Worm (Caenorhabditis elegans) whole organism, L2 larva: ENCODE data around the gene pqn-70.

Experiments used
- C34F6.9 ChIP-seq: fragments of 150-350 bp; optimal IDR thresholded peaks from 2 replicates; lab custom pipeline; 2014; ENCODE audit warnings: missing biosample characterization, missing genetic modification characterization
- F13H6.1 ChIP-seq: sonication (generic microtip); optimal IDR thresholded peaks from 2 replicates; lab custom pipeline; 2016; ENCODE audit warnings: missing genetic modification characterization, missing compliant biosample characterization
- R02D3.7 ChIP-seq: fragments of 150-350 bp; optimal IDR thresholded peaks from 2 replicates; lab custom pipeline; 2014; ENCODE audit warnings: missing biosample characterization, missing genetic modification characterization
- Y55F3AM.14 ChIP-seq: fragments of 200-800 bp; sonication (Bioruptor generic); optimal IDR thresholded peaks from 2 replicates; lab custom pipeline; 2018; ENCODE audit warnings: mild to moderate bottlenecking, missing genetic modification characterization, missing compliant biosample characterization
- ZK546.5 ChIP-seq: sonication (generic microtip); optimal IDR thresholded peaks from 2 replicates; lab custom pipeline; 2017; ENCODE audit warnings: missing biosample characterization, missing genetic modification characterization
- alr-1 ChIP-seq: fragments of 150-350 bp; optimal IDR thresholded peaks from 2 replicates; lab custom pipeline; 2014; ENCODE audit warnings: missing biosample characterization, missing genetic modification characterization
- aly-2 ChIP-seq: fragments of 150-350 bp; optimal IDR thresholded peaks from 2 replicates; lab custom pipeline; 2014; ENCODE audit warnings: missing biosample characterization, missing genetic modification characterization
- ama-1 ChIP-seq: fragments of 150-350 bp; optimal IDR thresholded peaks from 2 replicates; lab custom pipeline; 2018; ENCODE audit warnings: inconsistent platforms
- blmp-1 ChIP-seq: sonication (generic microtip); optimal IDR thresholded peaks from 2 replicates; lab custom pipeline; 2017; ENCODE audit warnings: missing genetic modification characterization, mild to moderate bottlenecking, missing compliant biosample characterization, antibody characterized with exemption, moderate library complexity; ENCODE audit not compliant: insufficient read depth
- ceh-82 ChIP-seq: fragments of 150-350 bp; optimal IDR thresholded peaks from 2 replicates; lab custom pipeline; 2014; ENCODE audit warnings: missing biosample characterization, missing genetic modification characterization
- dmd-4 ChIP-seq: sonication (generic microtip); optimal IDR thresholded peaks from 2 replicates; lab custom pipeline; 2017; ENCODE audit warnings: missing biosample characterization, missing genetic modification characterization
- egl-27 ChIP-seq: sonication (generic microtip); optimal IDR thresholded peaks from 3 replicates; lab custom pipeline; 2017; ENCODE audit warnings: missing biosample characterization, missing genetic modification reagents, missing genetic modification characterization
- elt-1 ChIP-seq: fragments of 150-350 bp; optimal IDR thresholded peaks from 2 replicates; lab custom pipeline; 2014; ENCODE audit warnings: missing biosample characterization, missing genetic modification characterization
- elt-3 ChIP-seq: sonication (generic microtip); optimal IDR thresholded peaks from 2 replicates; lab custom pipeline; 2017; ENCODE audit warnings: missing biosample characterization, missing genetic modification characterization
- fos-1 ChIP-seq: fragments of 150-350 bp; optimal IDR thresholded peaks from 2 replicates; lab custom pipeline; 2014; ENCODE audit warnings: missing biosample characterization, missing genetic modification characterization
- lin-13 ChIP-seq: fragments of 150-350 bp; optimal IDR thresholded peaks from 2 replicates; lab custom pipeline; 2014; ENCODE audit warnings: missing biosample characterization, missing genetic modification reagents, missing genetic modification characterization
- lin-39 ChIP-seq: fragments of 150-350 bp; optimal IDR thresholded peaks from 2 replicates; lab custom pipeline; 2014; ENCODE audit warnings: missing biosample characterization, missing genetic modification reagents, missing genetic modification characterization
- lsy-2 ChIP-seq, 2 experiments: fragments of 150-350 bp in 1 of 2; sonication (generic microtip) in 1 of 2; optimal IDR thresholded peaks; 2 replicates each; lab custom pipeline; 2014 to 2017; ENCODE audit warnings: missing biosample characterization in 2 of 2, missing genetic modification characterization in 2 of 2
- mab-5 ChIP-seq: fragments of 150-350 bp; optimal IDR thresholded peaks from 2 replicates; lab custom pipeline; 2014; ENCODE audit warnings: missing biosample characterization, missing genetic modification characterization
- mbf-1 ChIP-seq: sonication (generic microtip); optimal IDR thresholded peaks from 2 replicates; lab custom pipeline; 2017; ENCODE audit warnings: missing biosample characterization, missing genetic modification characterization
- mdl-1 ChIP-seq, 2 experiments: fragments of 150-350 bp in 1 of 2; sonication (generic microtip) in 1 of 2; optimal IDR thresholded peaks; 2 replicates each; lab custom pipeline; 2017; ENCODE audit warnings: missing biosample characterization in 2 of 2, missing genetic modification characterization in 2 of 2
- nhr-10 ChIP-seq: sonication (generic microtip); optimal IDR thresholded peaks from 2 replicates; lab custom pipeline; 2017; ENCODE audit warnings: missing biosample characterization, missing genetic modification characterization
- nhr-11 ChIP-seq: fragments of 150-350 bp; optimal IDR thresholded peaks from 2 replicates; lab custom pipeline; 2014; ENCODE audit warnings: missing biosample characterization, missing genetic modification characterization
- nhr-12 ChIP-seq: fragments of 150-350 bp; optimal IDR thresholded peaks from 2 replicates; lab custom pipeline; 2014; ENCODE audit warnings: missing biosample characterization, missing genetic modification characterization
- nhr-129 ChIP-seq: fragments of 150-350 bp; optimal IDR thresholded peaks from 2 replicates; lab custom pipeline; 2014; ENCODE audit warnings: missing biosample characterization, missing genetic modification characterization
- nhr-21 ChIP-seq: fragments of 150-350 bp; optimal IDR thresholded peaks from 2 replicates; lab custom pipeline; 2014; ENCODE audit warnings: missing biosample characterization, missing genetic modification characterization
- nhr-23 ChIP-seq: fragments of 150-350 bp; optimal IDR thresholded peaks from 2 replicates; lab custom pipeline; 2014; ENCODE audit warnings: missing biosample characterization, missing genetic modification reagents, missing genetic modification characterization
- nhr-237 ChIP-seq: fragments of 150-350 bp; optimal IDR thresholded peaks from 2 replicates; lab custom pipeline; 2014; ENCODE audit warnings: missing biosample characterization, missing genetic modification characterization
- nhr-77 ChIP-seq: fragments of 150-350 bp; optimal IDR thresholded peaks from 2 replicates; lab custom pipeline; 2014; ENCODE audit warnings: missing biosample characterization, missing genetic modification characterization
- peb-1 ChIP-seq: fragments of 150-350 bp; optimal IDR thresholded peaks from 2 replicates; lab custom pipeline; 2014; ENCODE audit warnings: missing biosample characterization, missing genetic modification characterization
- sem-4 ChIP-seq: fragments of 150-350 bp; optimal IDR thresholded peaks from 2 replicates; lab custom pipeline; 2014; ENCODE audit warnings: missing biosample characterization, missing genetic modification reagents, missing genetic modification characterization
- sma-3 ChIP-seq: sonication (generic microtip); optimal IDR thresholded peaks from 2 replicates; lab custom pipeline; 2016; ENCODE audit warnings: missing genetic modification reagents, missing genetic modification characterization, missing compliant biosample characterization
- sma-9 ChIP-seq, 2 experiments: fragments of 150-350 bp in 1 of 2; sonication (generic microtip) in 1 of 2; optimal IDR thresholded peaks; 2 replicates each; lab custom pipeline; 2014 to 2016; ENCODE audit warnings: missing genetic modification characterization in 2 of 2, mild to moderate bottlenecking in 1 of 2, missing biosample characterization in 1 of 2, missing compliant biosample characterization in 1 of 2, missing genetic modification reagents in 1 of 2, moderate library complexity in 1 of 2
- snpc-4 ChIP-seq: fragments of 150-350 bp; optimal IDR thresholded peaks from 2 replicates; lab custom pipeline; 2014; ENCODE audit warnings: missing biosample characterization, missing genetic modification characterization
- unc-62 ChIP-seq: fragments of 150-350 bp; optimal IDR thresholded peaks from 2 replicates; lab custom pipeline; 2014; ENCODE audit warnings: missing biosample characterization, missing genetic modification reagents, missing genetic modification characterization
- ztf-11 ChIP-seq: sonication (generic microtip); optimal IDR thresholded peaks from 2 replicates; lab custom pipeline; 2017; ENCODE audit warnings: missing biosample characterization, missing genetic modification characterization
- ztf-4 ChIP-seq: fragments of 150-350 bp; optimal IDR thresholded peaks from 2 replicates; lab custom pipeline; 2014; ENCODE audit warnings: missing biosample characterization, missing genetic modification characterization

The pqn-70 gene

DNA sequence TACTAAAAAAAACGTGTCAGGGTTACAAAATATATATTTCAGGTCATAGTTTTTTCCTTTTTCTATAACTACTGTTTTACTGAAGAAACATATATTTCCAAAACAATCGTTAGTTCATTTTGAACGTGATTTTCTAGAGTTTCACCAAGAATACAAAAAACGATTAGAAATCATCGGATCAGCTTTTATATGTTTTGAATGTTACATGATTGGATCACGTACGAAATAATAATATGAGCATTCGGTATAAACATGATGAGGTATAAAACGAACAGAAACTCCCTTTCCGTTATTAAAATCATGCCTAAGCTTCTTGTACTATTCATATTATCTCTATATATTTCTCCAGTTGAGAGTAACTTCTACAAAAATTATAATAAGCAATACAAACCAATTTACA is 44.3 kb upstream of the pqn-70 start, which contains the start of gene clec-223:
Gene clec-223, plus strand, starts transcription at position 301 of the 400 bp plus-strand sequence.
- no peak for TF ChIP-seq snpc-4 (tag; lab: Kevin White, UChicago)
- no peak for TF ChIP-seq ZK546.5 (tag; lab: Kevin White, UChicago)
- no peak for TF ChIP-seq nhr-77
- no peak for TF ChIP-seq lin-13
- no peak for TF ChIP-seq C34F6.9

DNA sequence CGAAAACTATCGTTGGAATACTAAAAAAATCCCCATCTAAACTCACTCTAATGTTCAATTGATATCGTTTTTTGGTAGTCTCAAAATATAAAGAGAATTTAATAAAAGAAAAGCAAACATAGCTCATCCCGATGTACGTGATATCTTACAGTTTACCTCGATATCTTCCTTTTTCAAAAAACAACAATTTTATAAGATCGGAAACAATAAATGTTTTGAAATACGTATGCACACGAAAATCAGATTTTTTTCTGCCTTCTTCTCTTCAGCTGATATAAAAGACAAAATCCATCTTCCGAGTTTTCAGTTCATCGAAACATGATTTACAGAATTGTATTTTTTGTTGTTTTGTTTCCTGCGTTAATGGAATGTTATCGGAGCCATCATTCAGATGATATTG is 42.5 kb upstream of the pqn-70 start, which contains the start of gene clec-222:
Gene clec-222, plus strand, starts transcription at position 301 of the 400 bp plus-strand sequence.
- TF ChIP-seq elt-3 (tag; lab: Kevin White, UChicago), result no peak
- no peak for TF ChIP-seq nhr-129 (tag; lab: Kevin White, UChicago)
- no peak for TF ChIP-seq ztf-11 (tag; lab: Kevin White, UChicago)
- TF ChIP-seq ama-1 (lab: Kevin White, UChicago), result no peak
- TF ChIP-seq aly-2 (tag; lab: Kevin White, UChicago), result no peak
- no peak for TF ChIP-seq nhr-77
- no peak for TF ChIP-seq snpc-4 (tag; lab: Kevin White, UChicago)
- no peak for TF ChIP-seq Y55F3AM.14
- no peak for TF ChIP-seq dmd-4
- TF ChIP-seq mbf-1 (tag; lab: Kevin White, UChicago), result no peak
- TF ChIP-seq F13H6.1 (tag; lab: Kevin White, UChicago), result no peak
- no peak for TF ChIP-seq nhr-12 (tag; lab: Kevin White, UChicago)
- TF ChIP-seq egl-27 (tag; lab: Kevin White, UChicago), result no peak
- TF ChIP-seq nhr-21 (tag; lab: Kevin White, UChicago), result no peak
- TF ChIP-seq nhr-11 (tag; lab: Kevin White, UChicago), result no peak
- TF ChIP-seq mdl-1 (tag; optimal IDR thresholded peaks at IDR 0.05; lab: Kevin White, UChicago), result no peak
- TF ChIP-seq peb-1 (tag; lab: Kevin White, UChicago), result no peak
- no peak for TF ChIP-seq R02D3.7 (tag; lab: Kevin White, UChicago)
- TF ChIP-seq ztf-4 (tag; lab: Kevin White, UChicago), result no peak

DNA sequence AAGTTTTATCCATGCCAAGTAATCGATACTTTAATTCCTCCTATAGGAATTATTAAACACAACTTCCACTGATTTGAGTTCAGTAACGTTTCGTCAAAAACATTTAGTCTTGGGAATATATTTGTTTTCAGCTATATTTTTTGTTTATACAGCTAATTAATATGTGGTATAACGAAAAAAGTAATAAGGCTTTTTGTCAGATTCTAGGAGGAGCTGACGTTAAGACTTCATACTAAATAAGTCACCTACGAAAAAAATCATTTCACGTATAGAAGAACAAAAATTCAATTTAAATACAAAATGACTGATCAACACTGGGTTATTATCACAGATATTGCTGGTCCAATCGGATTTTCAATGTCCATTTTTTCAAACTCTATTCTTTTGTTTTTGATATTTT is 40.3 kb upstream of the pqn-70 start, which contains the start of gene str-115:
Gene str-115, plus strand, starts transcription at position 301 of the 400 bp plus-strand sequence.
- TF ChIP-seq sem-4 (no peak), sma-3 (no peak), peb-1 (tag; lab: Kevin White, UChicago) (no peak), C34F6.9 (no peak), nhr-10 (tag; lab: Kevin White, UChicago) (no peak), unc-62 (GFP tag; lab: Kevin White, UChicago) (no peak), blmp-1 (tag; lab: Kevin White, UChicago) (no peak)

DNA sequence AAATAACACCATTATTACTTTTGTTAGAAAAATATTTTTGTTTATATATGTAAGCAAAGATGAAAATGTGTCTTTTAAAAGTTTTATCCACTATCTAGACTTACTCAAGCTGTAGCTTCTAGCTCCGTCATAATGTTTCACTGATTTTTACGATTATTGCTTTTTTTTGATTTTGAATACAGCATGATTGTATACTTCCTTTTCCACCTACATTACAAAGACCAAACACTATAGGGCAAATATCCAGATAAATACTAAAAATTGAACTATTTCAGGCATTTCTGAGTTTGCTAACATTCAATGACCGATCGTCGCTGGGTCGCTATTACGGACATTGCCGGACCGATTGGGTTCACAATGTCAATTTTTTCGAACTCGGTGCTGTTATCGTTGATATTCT is 38.2 kb upstream of the pqn-70 start, which contains the start of gene str-116:
Gene str-116, plus strand, starts transcription at position 301 of the 400 bp plus-strand sequence.
- no peak for TF ChIP-seq mbf-1 (tag; lab: Kevin White, UChicago)
- TF ChIP-seq nhr-21 (tag; lab: Kevin White, UChicago), result no peak
- TF ChIP-seq ama-1 (lab: Kevin White, UChicago), result no peak
- no peak for TF ChIP-seq elt-1 (tag; lab: Kevin White, UChicago)
- no peak for TF ChIP-seq nhr-11 (tag; lab: Kevin White, UChicago)
- TF ChIP-seq unc-62 (GFP tag; lab: Kevin White, UChicago), result no peak
- no peak for TF ChIP-seq nhr-237 (tag; lab: Kevin White, UChicago)
- TF ChIP-seq ceh-82 (tag; lab: Kevin White, UChicago), result no peak
- TF ChIP-seq dmd-4, result no peak
- no peak for TF ChIP-seq ztf-4 (tag; lab: Kevin White, UChicago)
- no peak for TF ChIP-seq blmp-1 (tag; lab: Kevin White, UChicago)
- no peak for TF ChIP-seq F13H6.1 (tag; lab: Kevin White, UChicago)
- TF ChIP-seq nhr-23 (tag; lab: Kevin White, UChicago), result no peak
- no peak for TF ChIP-seq lin-39 (tag; lab: Kevin White, UChicago)
- no peak for TF ChIP-seq lsy-2 (tag; optimal IDR thresholded peaks at IDR 0.05; lab: Kevin White, UChicago)
- TF ChIP-seq nhr-10 (tag; lab: Kevin White, UChicago), result no peak
- no peak for TF ChIP-seq mdl-1 (tag; optimal IDR thresholded peaks at IDR 0.05; lab: Kevin White, UChicago)

DNA sequence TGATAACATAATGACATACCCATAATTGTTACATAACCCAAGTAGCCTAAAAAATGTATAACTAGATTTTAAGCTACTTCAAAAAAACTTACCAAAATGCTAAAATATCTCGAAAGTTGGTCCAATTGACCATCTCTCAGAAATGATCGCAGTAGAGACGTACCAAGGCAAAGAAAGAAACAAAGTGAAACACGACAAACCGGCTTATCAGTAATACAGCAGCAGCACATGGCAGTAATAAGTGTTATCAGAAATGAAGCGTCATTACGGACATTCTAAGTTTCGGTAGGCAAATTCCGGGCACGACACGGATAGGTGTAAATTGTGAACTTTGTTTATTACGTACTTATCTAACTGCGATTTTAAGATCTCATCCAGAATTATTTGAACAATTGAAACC is 37.0 kb upstream of the pqn-70 start, which contains the start of gene cln-3.1:
Gene cln-3.1, minus strand, starts transcription at position 171 of the 400 bp plus-strand sequence.
- TF ChIP-seq nhr-237 (tag; lab: Kevin White, UChicago) (no peak), fos-1 (tag; lab: Kevin White, UChicago) (peak; percentile 83), alr-1 (tag; lab: Kevin White, UChicago) (no peak), nhr-12 (tag; lab: Kevin White, UChicago) (no peak), mab-5 (tag; lab: Kevin White, UChicago) (no peak), sma-9 (GFP tag; optimal IDR thresholded peaks at IDR 0.05; lab: Kevin White, UChicago) (peak; percentile 29), sma-9 (tag; optimal IDR thresholded peaks at IDR 0.05; lab: Kevin White, UChicago) (no peak), sem-4 (no peak)
